Worm (Caenorhabditis elegans): ENCODE results near the gene srlf-13.

srlf-13 gene

ce11 chrIV:10918877-10919560 is 22.6 kb upstream of the srlf-13 start (continued):
- TF ChIP-seq jun-1 (tag; optimal IDR thresholded peaks at IDR 0.05) (no peak), zip-2 (tag; optimal IDR thresholded peaks at IDR 0.05) (no peak), dpl-1 (GFP tag; optimal IDR thresholded peaks at IDR 0.05) (peak; percentile 58), nhr-102 (tag; optimal IDR thresholded peaks at IDR 0.05) (no peak), hif-1 (tag; optimal IDR thresholded peaks at IDR 0.05) (peak; percentile 89 to 99), mes-2 (tag; optimal IDR thresholded peaks at IDR 0.05; ENCODE audit: poor library complexity, severe bottlenecking) (peak; percentile 66), saeg-2 (GFP tag; IDR thresholded peaks at IDR 0.05) (no peak), lsy-2 (tag; optimal IDR thresholded peaks at IDR 0.05) (peak; percentile 50 to 75), aha-1 (tag) (peak; percentile 99), T20F7.1 (GFP tag; optimal IDR thresholded peaks at IDR 0.05) (peak; percentile 56), daf-12 (tag; optimal IDR thresholded peaks at IDR 0.05) (no peak), hlh-11 (tag; optimal IDR thresholded peaks at IDR 0.05) (peak; percentile 93), arid-1 (GFP tag; conservative IDR thresholded peaks at IDR 0.05) (0 out of 2 replicates have a peak, but pooled peaks have one; percentile 36), vab-7 (GFP tag; IDR thresholded peaks at IDR 0.05) (peak; percentile 39; the same call in 1 of the 2 replicates), lin-1 (GFP tag; IDR thresholded peaks at IDR 0.05) (peak; percentile 48; the same call in 1 of the 2 replicates), nhr-11 (tag; optimal IDR thresholded peaks at IDR 0.05) (peak; percentile 77), pqm-1 (tag; optimal IDR thresholded peaks at IDR 0.05) (peak; percentile 3), mxl-3 (GFP tag; optimal IDR thresholded peaks at IDR 0.05) (peak; percentile 89), unc-62 (GFP tag; optimal IDR thresholded peaks at IDR 0.05 in 1 of 2) (peak in 1 of 2 experiments; percentile 96), unc-62 (tag; optimal IDR thresholded peaks at IDR 0.05) (no peak), fkh-10 (GFP tag; optimal IDR thresholded peaks at IDR 0.05) (peak; percentile 40), lin-38 (GFP tag; IDR thresholded peaks at IDR 0.05) (peak; percentile 87), daf-19 (GFP tag; conservative IDR thresholded peaks at IDR 0.05) (0 out of 2 replicates have a peak, but pooled peaks have one; percentile 27)

ce11 chrIV:10916134-10916533 is 19.7 kb upstream of the srlf-13 start:
- TF ChIP-seq Y5F2A.4 (GFP tag; optimal IDR thresholded peaks at IDR 0.05) (no peak), daf-12 (tag; optimal IDR thresholded peaks at IDR 0.05) (no peak), dmd-9 (GFP tag; IDR thresholded peaks at IDR 0.05) (no peak), egl-43 (GFP tag; IDR thresholded peaks at IDR 0.05) (no peak), sdz-12 (GFP tag; optimal IDR thresholded peaks at IDR 0.05) (no peak), lin-39 (tag; optimal IDR thresholded peaks at IDR 0.05) (no peak), vab-7 (GFP tag; IDR thresholded peaks at IDR 0.05) (no peak), rbr-2 (tag; optimal IDR thresholded peaks at IDR 0.05) (no peak), dmd-6 (GFP tag; IDR thresholded peaks at IDR 0.05) (no peak), attf-4 (tag; optimal IDR thresholded peaks at IDR 0.05) (no peak), zfp-2 (tag; optimal IDR thresholded peaks at IDR 0.05) (no peak), dmd-8 (GFP tag; IDR thresholded peaks at IDR 0.05) (no peak), duxl-1 (tag; optimal IDR thresholded peaks at IDR 0.05; ENCODE audit: poor library complexity) (no peak), nhr-25 (tag; optimal IDR thresholded peaks at IDR 0.05; ENCODE audit: borderline replicate concordance, insufficient read depth) (no peak), Y75B8A.6 (GFP tag; IDR thresholded peaks at IDR 0.05) (no peak), unc-39 (tag; optimal IDR thresholded peaks at IDR 0.05) (no peak), nhr-102 (tag; optimal IDR thresholded peaks at IDR 0.05) (no peak), nhr-48 (tag; optimal IDR thresholded peaks at IDR 0.05) (no peak)

ce11 chrIV:10915388-10915787 is 19.0 kb upstream of the srlf-13 start, which contains the start of gene ZK593.3:
TSS of gene ZK593.3 (plus strand) at chrIV:10915688.
- TF ChIP-seq dmd-6 (GFP tag; IDR thresholded peaks at IDR 0.05) (peak; percentile 29), spr-1 (tag; optimal IDR thresholded peaks at IDR 0.05) (no peak)
